Worm (Caenorhabditis elegans) whole organism, L1 larva: ENCODE measurements around the gene Y39A1A.16.

Experiments
- C16A3.4 ChIP-seq: fragments of 150-350 bp; optimal IDR thresholded peaks from 2 replicates; lab custom pipeline; 2014; ENCODE audit warnings: missing biosample characterization, missing genetic modification characterization
- fkh-4 ChIP-seq: sonication (generic microtip); optimal IDR thresholded peaks from 2 replicates; lab custom pipeline; 2016; ENCODE audit warnings: missing compliant biosample characterization, missing genetic modification characterization, borderline replicate concordance
- lsy-2 ChIP-seq, 2 experiments: fragments of 150-350 bp; optimal IDR thresholded peaks; 2 replicates each; lab custom pipeline; 2014; ENCODE audit warnings: missing biosample characterization in 2 of 2, missing genetic modification characterization in 2 of 2
- nhr-11 ChIP-seq: fragments of 150-350 bp; optimal IDR thresholded peaks from 2 replicates; lab custom pipeline; 2014; ENCODE audit warnings: missing biosample characterization, missing genetic modification characterization
- nhr-237 ChIP-seq: fragments of 150-350 bp; optimal IDR thresholded peaks from 2 replicates; lab custom pipeline; 2014; ENCODE audit warnings: missing biosample characterization, missing genetic modification characterization
- nhr-76 ChIP-seq: sonication (generic microtip); optimal IDR thresholded peaks from 2 replicates; lab custom pipeline; 2017; ENCODE audit warnings: missing biosample characterization, missing genetic modification characterization
- skn-1 ChIP-seq: fragments of 150-350 bp; optimal IDR thresholded peaks from 2 replicates; lab custom pipeline; 2014; ENCODE audit warnings: missing biosample characterization, missing genetic modification characterization
- unc-98 ChIP-seq: fragments of 200-800 bp; sonication (Bioruptor generic); IDR thresholded peaks from 2 replicates; pipeline ENCODE4 v1.3.6; 2022; ENCODE audit warnings: missing genetic modification characterization, missing compliant biosample characterization
- zag-1 ChIP-seq: fragments of 150-350 bp; optimal IDR thresholded peaks from 2 replicates; lab custom pipeline; 2014; ENCODE audit warnings: missing biosample characterization, missing genetic modification characterization

DNA sequence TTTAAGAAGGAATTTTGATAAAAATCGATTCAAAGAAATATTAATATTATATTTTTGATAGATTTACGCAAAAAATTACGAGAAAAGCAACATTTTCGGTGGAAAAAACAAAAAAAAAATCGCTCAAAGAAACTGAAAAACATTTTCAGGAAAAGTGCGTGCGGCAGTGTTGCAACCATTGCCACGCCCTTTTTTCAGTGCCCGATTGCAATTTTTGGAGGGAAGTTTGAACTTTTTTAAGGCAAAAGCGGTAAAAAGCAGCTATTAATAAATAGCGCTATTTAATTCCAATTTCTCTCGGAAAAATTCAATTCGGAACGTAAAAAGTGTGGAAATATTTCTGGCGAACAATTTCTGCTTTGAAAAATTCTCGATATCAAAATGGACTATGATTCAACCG is 42.0 kb downstream of the Y39A1A.16 start:
- TF ChIP-seq nhr-11 (no peak), C16A3.4 (tag; lab: Kevin White, UChicago) (no peak), skn-1 (tag; lab: Kevin White, UChicago) (no peak), nhr-237 (tag; lab: Kevin White, UChicago) (no peak), zag-1 (tag; lab: Kevin White, UChicago) (no peak), lsy-2 (tag; optimal IDR thresholded peaks at IDR 0.05; lab: Kevin White, UChicago) (no peak), fkh-4 (tag; lab: Kevin White, UChicago) (no peak), nhr-76 (tag; lab: Kevin White, UChicago) (no peak), unc-98 (no peak)
